Fruit fly (Drosophila melanogaster): Measurements from ENCODE around the gene spri.

Gene spri

DNA sequence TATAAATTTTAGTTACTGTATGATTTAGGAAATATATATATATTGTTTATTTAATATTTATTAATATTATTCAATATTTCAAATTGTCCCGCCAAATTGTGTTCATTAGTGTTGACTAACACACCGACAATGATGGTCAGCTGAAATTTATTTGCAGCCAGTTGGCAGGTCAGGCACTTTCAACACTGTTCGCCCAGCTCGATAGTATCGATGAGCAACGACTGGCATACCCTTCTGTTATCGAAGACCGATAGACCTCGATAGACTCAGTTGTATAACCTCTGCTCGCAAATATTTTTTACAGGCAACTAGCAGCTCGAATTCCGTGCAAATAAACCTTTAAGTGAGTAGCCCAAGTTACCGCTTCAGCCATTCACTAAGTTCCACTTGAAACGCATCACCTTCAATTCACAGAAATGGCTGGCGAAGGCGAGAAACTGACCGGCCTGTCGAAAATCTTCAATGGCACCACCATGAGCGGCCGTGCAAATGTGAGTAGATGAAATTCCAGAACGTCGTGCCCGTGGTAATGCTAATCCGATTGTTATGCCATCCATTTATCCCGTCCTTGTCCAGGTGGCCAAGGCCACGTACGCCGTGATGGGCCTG lies 124.6 kb downstream of the spri start, which contains the start of gene Neb-cGP (continued):
- TF ChIP-seq CG10565 (GFP tag; optimal IDR thresholded peaks at IDR 0.05): no peak
- TF ChIP-seq Sry-β (GFP tag; optimal IDR thresholded peaks at IDR 0.05): no peak
- TF ChIP-seq p53 (GFP tag; optimal IDR thresholded peaks at IDR 0.05): no peak
- no peak for TF ChIP-seq yki (optimal IDR thresholded peaks at IDR 0.05)
- peak; percentile 49 for TF ChIP-seq zen (tag; optimal IDR thresholded peaks at IDR 0.05)
- no peak for TF ChIP-seq Doc2 (GFP tag; IDR thresholded peaks at IDR 0.05)
- no peak for TF ChIP-seq jigr1 (GFP tag; IDR thresholded peaks at IDR 0.05)
- TF ChIP-seq dati (GFP tag; IDR thresholded peaks at IDR 0.05): no peak
- no peak for TF ChIP-seq sr (GFP tag; IDR thresholded peaks at IDR 0.05)
- TF ChIP-seq chm (GFP tag; IDR thresholded peaks at IDR 0.05): peak; percentile 63
- peak; percentile 47 for TF ChIP-seq CG6813 (GFP tag; optimal IDR thresholded peaks at IDR 0.05)
- no peak for TF ChIP-seq lov (optimal IDR thresholded peaks at IDR 0.05)
- TF ChIP-seq lov (GFP tag; IDR thresholded peaks at IDR 0.05): no peak
- no peak for TF ChIP-seq Dip2 (GFP tag; IDR thresholded peaks at IDR 0.05)
- no peak for TF ChIP-seq CG6765 (GFP tag; optimal IDR thresholded peaks at IDR 0.05)
- no peak for TF ChIP-seq Oli (tag; optimal IDR thresholded peaks at IDR 0.05)
- TF ChIP-seq CG13287 (GFP tag; IDR thresholded peaks at IDR 0.05; ENCODE audit: partially characterized antibody): peak; percentile 97
- TF ChIP-seq Mes4 (GFP tag; optimal IDR thresholded peaks at IDR 0.05): peak; percentile 30
- no peak for TF ChIP-seq oc (tag; optimal IDR thresholded peaks at IDR 0.05)
- TF ChIP-seq jumu (GFP tag; optimal IDR thresholded peaks at IDR 0.05): peak; percentile 51
- TF ChIP-seq croc (GFP tag; conservative IDR thresholded peaks at IDR 0.05): 0 out of 3 replicates have a peak, but pooled peaks have one; percentile 17
- TF ChIP-seq CG1529 (GFP tag; optimal IDR thresholded peaks at IDR 0.05): no peak
- TF ChIP-seq zfh1 (GFP tag; IDR thresholded peaks at IDR 0.05): peak; percentile 69; the same call in 2 of the 3 replicates
- TF ChIP-seq tap (tag; optimal IDR thresholded peaks at IDR 0.05): peak; percentile 42
- TF ChIP-seq bbx (GFP tag; IDR thresholded peaks at IDR 0.05; ENCODE audit: partially characterized antibody): peak; percentile 96
- TF ChIP-seq CG5953 (GFP tag; IDR thresholded peaks at IDR 0.05): no peak
- peak; percentile 98 for TF ChIP-seq stwl (tag; optimal IDR thresholded peaks at IDR 0.05)
- TF ChIP-seq Hr3 (GFP tag; optimal IDR thresholded peaks at IDR 0.05): peak; percentile 59
- TF ChIP-seq Hey (tag; optimal IDR thresholded peaks at IDR 0.05): no peak
- 0 out of 2 replicates have a peak, but pooled peaks have one; percentile 39 for TF ChIP-seq cas (GFP tag; IDR thresholded peaks at IDR 0.05)
- peak; percentile 70 for TF ChIP-seq CG13624 (GFP tag; optimal IDR thresholded peaks at IDR 0.05)
- TF ChIP-seq knrl (GFP tag; IDR thresholded peaks at IDR 0.05; ENCODE audit: partially characterized antibody): peak; percentile 85
- no peak for TF ChIP-seq ac (GFP tag; optimal IDR thresholded peaks at IDR 0.05)
- TF ChIP-seq PHDP (tag; optimal IDR thresholded peaks at IDR 0.05): peak; percentile 55
- peak; percentile 71 for TF ChIP-seq CG11085 (GFP tag; IDR thresholded peaks at IDR 0.05)
- TF ChIP-seq ttk (GFP tag; IDR thresholded peaks at IDR 0.05): no peak
- peak; percentile 40 for TF ChIP-seq unpg (GFP tag; optimal IDR thresholded peaks at IDR 0.05)
- peak; percentile 39 for TF ChIP-seq gem (tag; optimal IDR thresholded peaks at IDR 0.05)
- 0 out of 2 replicates have a peak, but pooled peaks have one; percentile 25 for TF ChIP-seq wdn (GFP tag; IDR thresholded peaks at IDR 0.05)
- TF ChIP-seq fd102C (GFP tag; optimal IDR thresholded peaks at IDR 0.05): no peak
- no peak for TF ChIP-seq CG15479 (GFP tag; optimal IDR thresholded peaks at IDR 0.05)
- peak; percentile 38 for TF ChIP-seq her (GFP tag; optimal IDR thresholded peaks at IDR 0.05)
- no peak for TF ChIP-seq peb (GFP tag; IDR thresholded peaks at IDR 0.05)
- TF ChIP-seq CG18619 (GFP tag; optimal IDR thresholded peaks at IDR 0.05): peak; percentile 50
- no peak for TF ChIP-seq h (optimal IDR thresholded peaks at IDR 0.05)
- TF ChIP-seq CG10209 (GFP tag; optimal IDR thresholded peaks at IDR 0.05): peak; percentile 54
- TF ChIP-seq CG3726 (GFP tag; IDR thresholded peaks at IDR 0.05): no peak
- peak; percentile 96 for TF ChIP-seq amos (GFP tag; IDR thresholded peaks at IDR 0.05; ENCODE audit: partially characterized antibody)
- no peak for TF ChIP-seq CTCF (GFP tag; optimal IDR thresholded peaks at IDR 0.05)
- TF ChIP-seq Dek (tag; optimal IDR thresholded peaks at IDR 0.05): peak; percentile 60
- TF ChIP-seq CG32772 (GFP tag; IDR thresholded peaks at IDR 0.05): no peak
- TF ChIP-seq Myb (GFP tag; optimal IDR thresholded peaks at IDR 0.05): peak; percentile 56

All from whole organism, embryonic.